Fruit fly (Drosophila melanogaster) whole organism, embryonic: ENCODE results near the gene IscU.

Experiments used
- Antp ChIP-seq: fragments of 200-800 bp; sonication (Bioruptor generic); optimal IDR thresholded peaks from 3 replicates; lab custom pipeline; 2016; ENCODE audit warnings: missing biosample characterization, missing genetic modification characterization
- CG10274 ChIP-seq: fragments of 200-800 bp; sonication (Bioruptor generic); optimal IDR thresholded peaks from 3 replicates; lab custom pipeline; 2017; ENCODE audit warnings: missing biosample characterization, mild to moderate bottlenecking, missing genetic modification characterization
- CG10462 ChIP-seq: fragments of 200-800 bp; sonication (Bioruptor generic); optimal IDR thresholded peaks from 2 replicates; lab custom pipeline; 2016; ENCODE audit warnings: missing biosample characterization, missing genetic modification characterization
- CG10543 ChIP-seq: fragments of 200-800 bp; sonication (Bioruptor generic); optimal IDR thresholded peaks from 3 replicates; lab custom pipeline; 2017; ENCODE audit warnings: missing biosample characterization, mild to moderate bottlenecking, missing genetic modification characterization, moderate library complexity
- CG1233 ChIP-seq: fragments of 200-800 bp; sonication (Bioruptor generic); optimal IDR thresholded peaks from 4 replicates; lab custom pipeline; 2018; ENCODE audit warnings: missing biosample characterization, mild to moderate bottlenecking, missing genetic modification characterization
- CG12769 ChIP-seq: fragments of 200-800 bp; sonication (Bioruptor generic); optimal IDR thresholded peaks from 2 replicates; lab custom pipeline; 2019; ENCODE audit warnings: missing biosample characterization, mild to moderate bottlenecking, missing genetic modification characterization, moderate library complexity
- CG13287 ChIP-seq: fragments of 200-800 bp; sonication (Bioruptor generic); IDR thresholded peaks from 2 replicates; pipeline ENCODE4 v1.3.6; 2022; ENCODE audit warnings: missing biosample characterization, missing genetic modification characterization; ENCODE audit not compliant: partially characterized antibody
- CG13424 ChIP-seq: fragments of 200-800 bp; sonication (Bioruptor generic); optimal IDR thresholded peaks from 2 replicates; lab custom pipeline; 2019; ENCODE audit warnings: missing biosample characterization, mild to moderate bottlenecking, missing genetic modification characterization, moderate library complexity
- CG14965 ChIP-seq: fragments of 200-800 bp; sonication (Bioruptor generic); optimal IDR thresholded peaks from 2 replicates; lab custom pipeline; 2016; ENCODE audit warnings: missing biosample characterization, missing genetic modification characterization, borderline replicate concordance
- CG17361 ChIP-seq: fragments of 200-800 bp; sonication (Bioruptor generic); IDR thresholded peaks from 3 replicates; pipeline ENCODE4 v1.3.6; 2022; ENCODE audit warnings: missing biosample characterization, missing genetic modification characterization
- CG1832 ChIP-seq: fragments of 200-800 bp; sonication (Bioruptor generic); optimal IDR thresholded peaks from 2 replicates; lab custom pipeline; 2017; ENCODE audit warnings: missing biosample characterization, mild to moderate bottlenecking, missing genetic modification characterization, inconsistent platforms
- CG2120 ChIP-seq: fragments of 200-800 bp; sonication (Bioruptor generic); optimal IDR thresholded peaks from 3 replicates; lab custom pipeline; 2016; ENCODE audit warnings: missing biosample characterization, missing genetic modification characterization
- CG2712 ChIP-seq: fragments of 200-800 bp; optimal IDR thresholded peaks from 3 replicates; lab custom pipeline; 2019; ENCODE audit warnings: missing biosample characterization, mild to moderate bottlenecking, missing genetic modification characterization, moderate library complexity
- CG6689 ChIP-seq: fragments of 200-800 bp; sonication (Bioruptor generic); IDR thresholded peaks from 2 replicates; pipeline ENCODE4 v1.3.6; 2022; ENCODE audit warnings: missing biosample characterization, missing genetic modification characterization
- CG7357 ChIP-seq: fragments of 200-800 bp; sonication (Bioruptor generic); IDR thresholded peaks from 3 replicates; pipeline ENCODE4 v1.3.6; 2022; ENCODE audit warnings: missing biosample characterization, missing genetic modification characterization
- CG7786 ChIP-seq: fragments of 200-800 bp; sonication (Bioruptor generic); optimal IDR thresholded peaks from 2 replicates; lab custom pipeline; 2016; ENCODE audit warnings: missing biosample characterization, missing genetic modification characterization
- CG7928 ChIP-seq: fragments of 200-800 bp; sonication (Bioruptor generic); optimal IDR thresholded peaks from 2 replicates; lab custom pipeline; 2017; ENCODE audit warnings: missing biosample characterization, mild to moderate bottlenecking, missing genetic modification characterization
- Dll ChIP-seq: fragments of 200-800 bp; sonication (Bioruptor generic); IDR thresholded peaks from 4 replicates; pipeline ENCODE4 v1.3.6; 2022; ENCODE audit warnings: missing biosample characterization, missing genetic modification characterization; ENCODE audit not compliant: partially characterized antibody
- Drgx ChIP-seq: fragments of 200-800 bp; sonication (Bioruptor generic); IDR thresholded peaks from 2 replicates; pipeline ENCODE4 v1.3.6; 2022; ENCODE audit warnings: missing biosample characterization, missing genetic modification characterization
- Ets65A ChIP-seq: fragments of 200-800 bp; sonication (Bioruptor generic); peaks from one replicate; lab custom pipeline; 2016; ENCODE audit warnings: missing biosample characterization, missing genetic modification characterization
- Gsc ChIP-seq: fragments of 200-800 bp; sonication (Bioruptor generic); IDR thresholded peaks from 2 replicates; pipeline ENCODE4 v1.3.6; 2022; ENCODE audit warnings: missing biosample characterization, missing genetic modification characterization
- HHEX ChIP-seq: fragments of 200-800 bp; sonication (Bioruptor generic); optimal IDR thresholded peaks from 3 replicates; lab custom pipeline; 2017; ENCODE audit warnings: missing biosample characterization, mild to moderate bottlenecking, missing genetic modification characterization, missing genetic modification reagents
- HLHmδ ChIP-seq: fragments of 200-800 bp; sonication (Bioruptor generic); optimal IDR thresholded peaks from 2 replicates; lab custom pipeline; 2018; ENCODE audit warnings: missing biosample characterization, mild to moderate bottlenecking, missing genetic modification characterization, moderate library complexity
- Hr39 ChIP-seq: fragments of >200 bp; optimal IDR thresholded peaks from 2 replicates; lab custom pipeline; 2017
- Lpt ChIP-seq: fragments of >200 bp; optimal IDR thresholded peaks from 2 replicates; lab custom pipeline; 2018; ENCODE audit warnings: missing biosample characterization, missing genetic modification characterization
- Max ChIP-seq: fragments of 200-800 bp; sonication (Bioruptor generic); optimal IDR thresholded peaks from 2 replicates; lab custom pipeline; 2016; ENCODE audit warnings: missing biosample characterization, mild to moderate bottlenecking, missing genetic modification characterization
- Med ChIP-seq: fragments of 200-800 bp; sonication (Bioruptor generic); peaks from one replicate; lab custom pipeline; 2016; ENCODE audit warnings: missing biosample characterization, missing genetic modification characterization, mild to moderate bottlenecking, inconsistent platforms, moderate library complexity
- NfI ChIP-seq: fragments of 200-800 bp; sonication (Bioruptor generic); optimal IDR thresholded peaks from 3 replicates; lab custom pipeline; 2018; ENCODE audit warnings: missing biosample characterization, mild to moderate bottlenecking, missing genetic modification characterization, moderate library complexity
- Stat92E ChIP-seq, 3 experiments: fragments of >200 bp in 2 of 3; fragments of 200-800 bp in 1 of 3; sonication (Bioruptor generic) in 1 of 3; optimal IDR thresholded peaks; 2 replicates each; lab custom pipeline; 2017 to 2019; ENCODE audit warnings: missing biosample characterization in 3 of 3, missing genetic modification characterization in 3 of 3, mild to moderate bottlenecking in 1 of 3, moderate library complexity in 1 of 3
- ab ChIP-seq: fragments of 200-800 bp; sonication (Bioruptor generic); optimal IDR thresholded peaks from 2 replicates; lab custom pipeline; 2016; ENCODE audit warnings: missing biosample characterization, missing genetic modification characterization
- ara ChIP-seq: fragments of 200-800 bp; sonication (Bioruptor generic); IDR thresholded peaks from 2 replicates; pipeline ENCODE4 v1.3.6; 2022; ENCODE audit warnings: missing biosample characterization, missing genetic modification characterization
- cad ChIP-seq: fragments of >200 bp; optimal IDR thresholded peaks from 2 replicates; lab custom pipeline; 2017; ENCODE audit warnings: missing biosample characterization, missing genetic modification characterization
- cg ChIP-seq: fragments of 200-800 bp; sonication (Bioruptor generic); optimal IDR thresholded peaks from 3 replicates; lab custom pipeline; 2019; ENCODE audit warnings: missing biosample characterization, mild to moderate bottlenecking, missing genetic modification characterization, moderate library complexity
- chm ChIP-seq: fragments of 200-800 bp; sonication (Bioruptor generic); IDR thresholded peaks from 2 replicates; pipeline ENCODE4 v1.3.6; 2022; ENCODE audit warnings: missing biosample characterization, missing genetic modification characterization
- croc ChIP-seq: fragments of 200-800 bp; sonication (Bioruptor generic); conservative IDR thresholded peaks from 3 replicates; pipeline ENCODE4 v1.3.6; 2022; ENCODE audit warnings: missing biosample characterization, missing genetic modification characterization
- dpn ChIP-seq, 2 experiments: fragments of 200-800 bp; sonication (Bioruptor generic); optimal IDR thresholded peaks; 3 replicates each; lab custom pipeline; 2016; ENCODE audit warnings: missing biosample characterization in 2 of 2, missing genetic modification characterization in 2 of 2
- ind ChIP-seq: fragments of 200-800 bp; sonication (Bioruptor generic); optimal IDR thresholded peaks from 3 replicates; lab custom pipeline; 2016; ENCODE audit warnings: missing biosample characterization, missing genetic modification characterization
- oc ChIP-seq: fragments of 200-800 bp; sonication (Bioruptor generic); optimal IDR thresholded peaks from 2 replicates; lab custom pipeline; 2018; ENCODE audit warnings: missing biosample characterization, mild to moderate bottlenecking, missing genetic modification characterization, moderate library complexity
- onecut ChIP-seq: fragments of 200-800 bp; sonication (Bioruptor generic); IDR thresholded peaks from 2 replicates; pipeline ENCODE4 v1.3.6; 2022; ENCODE audit warnings: missing biosample characterization, missing genetic modification characterization
- otp ChIP-seq: fragments of 200-800 bp; sonication (Bioruptor generic); IDR thresholded peaks from 3 replicates; pipeline ENCODE4, ENCODE4 v1.3.6; 2022; ENCODE audit warnings: missing biosample characterization, missing genetic modification characterization
- pfk ChIP-seq: fragments of 200-800 bp; sonication (Bioruptor generic); optimal IDR thresholded peaks from 2 replicates; lab custom pipeline; 2018; ENCODE audit warnings: missing biosample characterization, mild to moderate bottlenecking, missing genetic modification characterization, moderate library complexity
- phol ChIP-seq: fragments of 200-800 bp; sonication (Bioruptor generic); optimal IDR thresholded peaks from 3 replicates; lab custom pipeline; 2018; ENCODE audit warnings: missing biosample characterization, mild to moderate bottlenecking, missing genetic modification characterization, moderate library complexity
- prd ChIP-seq, 3 experiments: fragments of >200 bp in 2 of 3; fragments of 200-800 bp in 1 of 3; sonication (Bioruptor generic) in 1 of 3; optimal IDR thresholded peaks in 2 of 3; IDR thresholded peaks in 1 of 3; 2 replicates in 2 of 3; 3 replicates in 1 of 3; pipeline versions ENCODE4 v1.3.6 to Lab custom; 2017 to 2022; ENCODE audit warnings: missing biosample characterization in 1 of 3, missing genetic modification characterization in 1 of 3
- row ChIP-seq: fragments of 200-800 bp; sonication (Bioruptor generic); IDR thresholded peaks from 3 replicates; pipeline ENCODE4 v1.3.6; 2022; ENCODE audit warnings: missing biosample characterization, missing genetic modification characterization
- sens ChIP-seq: fragments of 200-800 bp; sonication (Bioruptor generic); peaks from one replicate; lab custom pipeline; 2016; ENCODE audit warnings: missing biosample characterization, missing genetic modification characterization
- sr ChIP-seq: fragments of 200-800 bp; sonication (Bioruptor generic); IDR thresholded peaks from 3 replicates; pipeline ENCODE4 v1.3.6; 2022; ENCODE audit warnings: missing biosample characterization, missing genetic modification characterization
- tap ChIP-seq: fragments of 200-800 bp; optimal IDR thresholded peaks from 3 replicates; lab custom pipeline; 2019; ENCODE audit warnings: missing biosample characterization, mild to moderate bottlenecking, missing genetic modification characterization, moderate library complexity
- vnd ChIP-seq: fragments of 200-800 bp; sonication (Bioruptor generic); IDR thresholded peaks from 3 replicates; pipeline ENCODE4 v1.3.6; 2022; ENCODE audit warnings: missing biosample characterization, missing genetic modification characterization; ENCODE audit not compliant: partially characterized antibody
- vvl ChIP-seq: fragments of 200-800 bp; sonication (Bioruptor generic); IDR thresholded peaks from 2 replicates; pipeline ENCODE4 v1.3.6; 2022; ENCODE audit warnings: missing biosample characterization, missing genetic modification characterization
- zfh1 ChIP-seq: fragments of 200-800 bp; sonication (Bioruptor generic); IDR thresholded peaks from 3 replicates; pipeline ENCODE4 v1.3.6; 2022; ENCODE audit warnings: missing biosample characterization, missing genetic modification characterization

Gene IscU

DNA sequence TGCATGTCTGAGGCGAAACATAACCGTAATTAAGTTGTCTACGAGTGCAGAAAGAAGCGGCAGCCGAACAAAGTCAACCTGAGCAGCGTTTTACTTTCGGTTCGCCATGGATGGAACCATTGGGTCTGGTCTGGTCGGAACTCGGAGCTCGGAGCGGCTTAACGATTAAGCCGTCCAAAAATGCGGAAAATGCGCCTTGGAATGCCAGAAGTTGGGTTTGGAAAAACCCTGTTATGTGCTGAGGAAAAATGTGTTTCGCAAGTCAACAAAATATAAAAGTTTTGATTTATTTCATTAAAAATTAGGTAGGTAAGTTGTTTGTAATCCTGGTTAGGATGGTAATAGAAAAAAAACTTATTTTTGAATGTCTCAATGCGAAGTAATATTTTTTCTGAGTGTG is 17.6 kb upstream of the IscU start (continued):
- TF ChIP-seq croc (GFP tag; lab: Robert Waterston, UW): no peak
- TF ChIP-seq vnd: no peak
- TF ChIP-seq CG7357 (GFP tag; lab: Robert Waterston, UW): no peak
- TF ChIP-seq NfI (GFP tag; lab: Kevin White, UChicago): no peak
- TF ChIP-seq onecut (GFP tag; lab: Robert Waterston, UW): no peak
- TF ChIP-seq tap: no peak
- no peak for TF ChIP-seq dpn (GFP tag; optimal IDR thresholded peaks at IDR 0.05; lab: Kevin White, UChicago)
- no peak for TF ChIP-seq CG7928 (GFP tag; lab: Kevin White, UChicago)
- no peak for TF ChIP-seq CG14965 (GFP tag; lab: Kevin White, UChicago)
- TF ChIP-seq CG2120: no peak
- no peak for TF ChIP-seq prd (optimal IDR thresholded peaks at IDR 0.05; lab: Kevin White, UChicago)
- TF ChIP-seq prd (GFP tag; IDR thresholded peaks at IDR 0.05; lab: Robert Waterston, UW): 0 out of 3 replicates have a peak, but pooled peaks have one; percentile 20
- peak; percentile 35 for TF ChIP-seq oc (tag; lab: Kevin White, UChicago)
- TF ChIP-seq HLHmδ (GFP tag; lab: Kevin White, UChicago): no peak
- TF ChIP-seq zfh1: peak; percentile 12; the same call in 1 of the 3 replicates
- no peak for TF ChIP-seq CG13287 (GFP tag; lab: Robert Waterston, UW)
- no peak for TF ChIP-seq CG6689
- no peak for TF ChIP-seq pfk (GFP tag; lab: Kevin White, UChicago)
- no peak for TF ChIP-seq CG10274
- TF ChIP-seq CG13424 (tag; lab: Kevin White, UChicago): no peak
- TF ChIP-seq CG10462 (GFP tag; lab: Kevin White, UChicago): no peak
- TF ChIP-seq ind (GFP tag; lab: Kevin White, UChicago): no peak
- TF ChIP-seq sens (GFP tag; lab: Kevin White, UChicago): peak; percentile 81
- no peak for TF ChIP-seq otp
- TF ChIP-seq vvl: 0 out of 2 replicates have a peak, but pooled peaks have one; percentile 15
- TF ChIP-seq cg (GFP tag; lab: Kevin White, UChicago): no peak
- no peak for TF ChIP-seq Max (GFP tag; lab: Kevin White, UChicago)
- peak; percentile 19 for TF ChIP-seq CG2712 (tag; lab: Kevin White, UChicago)
- TF ChIP-seq Hr39 (lab: Kevin White, UChicago): no peak
- TF ChIP-seq ab: no peak
- TF ChIP-seq Lpt: no peak
- no peak for TF ChIP-seq chm
- no peak for TF ChIP-seq sr (GFP tag; lab: Robert Waterston, UW)
- peak; percentile 53 for TF ChIP-seq Med
- no peak for TF ChIP-seq Drgx (GFP tag; lab: Robert Waterston, UW)
- TF ChIP-seq CG10543 (GFP tag; lab: Kevin White, UChicago): no peak
- 0 out of 2 replicates have a peak, but pooled peaks have one; percentile 34 for TF ChIP-seq ara (GFP tag; lab: Robert Waterston, UW)
- TF ChIP-seq Gsc: no peak
- no peak for TF ChIP-seq HHEX
- no peak for TF ChIP-seq phol (tag; lab: Kevin White, UChicago)
- TF ChIP-seq Ets65A (GFP tag; lab: Kevin White, UChicago): peak; percentile 59
- TF ChIP-seq CG7786: no peak
- TF ChIP-seq CG1832 (GFP tag; lab: Kevin White, UChicago): no peak

DNA sequence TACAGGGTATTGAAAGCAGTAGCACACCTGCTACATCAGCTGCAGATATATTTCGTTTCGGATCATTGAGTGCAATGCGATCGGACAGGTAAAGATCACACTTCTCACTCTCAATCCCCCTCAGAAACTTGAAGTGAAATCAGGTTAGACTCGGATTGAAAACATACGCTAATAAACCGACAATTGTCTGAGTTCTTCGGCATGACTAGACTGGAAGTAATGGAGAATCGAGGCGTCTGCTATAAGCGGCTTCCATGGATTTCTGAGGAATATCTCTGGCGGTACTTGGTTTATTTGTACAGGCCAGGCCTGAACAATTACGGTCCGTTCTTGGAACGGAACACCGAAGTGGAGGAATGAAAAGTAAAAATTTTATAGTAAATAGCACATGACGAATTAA is 17.1 kb upstream of the IscU start:
- peak; percentile 10 for TF ChIP-seq cad
- TF ChIP-seq Antp (GFP tag; lab: Kevin White, UChicago): no peak
- TF ChIP-seq CG12769 (tag; lab: Kevin White, UChicago): no peak
- TF ChIP-seq row (GFP tag; lab: Robert Waterston, UW): 0 out of 3 replicates have a peak, but pooled peaks have one; percentile 22
- peak; percentile 61 for TF ChIP-seq CG1233
- 0 out of 4 replicates have a peak, but pooled peaks have one; percentile 25 for TF ChIP-seq Dll (GFP tag; lab: Robert Waterston, UW)
- TF ChIP-seq CG17361 (GFP tag; lab: Robert Waterston, UW): no peak
- TF ChIP-seq Stat92E (GFP tag; optimal IDR thresholded peaks at IDR 0.05; lab: Kevin White, UChicago): peak in 1 of 3 experiments; percentile 59
- TF ChIP-seq, all 482 proteins: peak for 5
